Worm (Caenorhabditis elegans): ENCODE data around the gene tra-4.

tra-4 gene

ce11 chrX:2879529-2880265 lies 22.3 kb upstream of the tra-4 start, which contains the start of gene F53B3.5:
F53B3.5 (minus strand) TSS chrX:2879579.
- TF ChIP-seq bed-2 (GFP tag; IDR thresholded peaks at IDR 0.05): 0 out of 2 replicates have a peak, but pooled peaks have one; percentile 51
- no peak for TF ChIP-seq gei-17 (GFP tag; optimal IDR thresholded peaks at IDR 0.05)
- no peak for TF ChIP-seq ceh-40 (GFP tag; IDR thresholded peaks at IDR 0.05)
- TF ChIP-seq egl-44 (GFP tag; IDR thresholded peaks at IDR 0.05): 0 out of 2 replicates have a peak, but pooled peaks have one; percentile 15
- no peak for TF ChIP-seq B0035.1 (tag; optimal IDR thresholded peaks at IDR 0.05)
- no peak for TF ChIP-seq Y67H2A.10 (GFP tag; conservative IDR thresholded peaks at IDR 0.05)
- no peak for TF ChIP-seq hlh-26 (GFP tag; conservative IDR thresholded peaks at IDR 0.05)
- peak; percentile 60; the same call in 1 of the 2 replicates for TF ChIP-seq egrh-3 (GFP tag; IDR thresholded peaks at IDR 0.05)
- TF ChIP-seq lag-1 (GFP tag; IDR thresholded peaks at IDR 0.05): 0 out of 2 replicates have a peak, but pooled peaks have one; percentile 48
- TF ChIP-seq zfh-2 (GFP tag; conservative IDR thresholded peaks at IDR 0.05): peak; percentile 81

ce11 chrX:2877433-2877832 lies 20.0 kb upstream of the tra-4 start:
- no peak for TF ChIP-seq ztf-6 (GFP tag; IDR thresholded peaks at IDR 0.05)
- TF ChIP-seq hmg-20 (GFP tag; IDR thresholded peaks at IDR 0.05): no peak
- no peak for TF ChIP-seq rcor-1 (GFP tag; IDR thresholded peaks at IDR 0.05)

ce11 chrX:2874598-2874997 lies 17.2 kb upstream of the tra-4 start:
- TF ChIP-seq nhr-90 (tag; optimal IDR thresholded peaks at IDR 0.05) (no peak), mel-28 (tag; optimal IDR thresholded peaks at IDR 0.05; ENCODE audit: borderline replicate concordance) (no peak)

ce11 chrX:2873272-2873671 lies 15.9 kb upstream of the tra-4 start:
- TF ChIP-seq hsf-1 (GFP tag; IDR thresholded peaks at IDR 0.05) (no peak), efl-1 (GFP tag; optimal IDR thresholded peaks at IDR 0.05) (no peak), rec-8 (tag; optimal IDR thresholded peaks at IDR 0.05) (no peak), sdz-38 (tag; optimal IDR thresholded peaks at IDR 0.05) (no peak), attf-6 (GFP tag; IDR thresholded peaks at IDR 0.05) (no peak), dpl-1 (GFP tag; optimal IDR thresholded peaks at IDR 0.05) (no peak), repo-1 (tag; optimal IDR thresholded peaks at IDR 0.05) (no peak)

- TF ChIP-seq efl-1 (GFP tag; optimal IDR thresholded peaks at IDR 0.05) (no peak), egrh-3 (GFP tag; IDR thresholded peaks at IDR 0.05) (no peak), ztf-26 (tag; optimal IDR thresholded peaks at IDR 0.05) (no peak), F55B11.4 (tag; optimal IDR thresholded peaks at IDR 0.05; ENCODE audit: borderline replicate concordance, insufficient read depth) (no peak), lin-40 (tag; optimal IDR thresholded peaks at IDR 0.05) (no peak)
These were observed 13.6 kb upstream of the tra-4 start, which contains the start of gene F53B3.3 for ce11 chrX:2871037-2871436. F53B3.3 (minus strand) TSS chrX:2871137.

ce11 chrX:2865591-2866217 lies 8.3 kb upstream of the tra-4 start:
- TF ChIP-seq ama-1 (optimal IDR thresholded peaks at IDR 0.05) (peak; percentile 49), ama-1 (GFP tag; optimal IDR thresholded peaks at IDR 0.05) (no peak), sea-2 (GFP tag; IDR thresholded peaks at IDR 0.05) (no peak), B0019.2 (GFP tag; conservative IDR thresholded peaks at IDR 0.05) (no peak), D2030.7 (GFP tag; IDR thresholded peaks at IDR 0.05) (no peak)

Data from whole organism, young adult.